Worm (Caenorhabditis elegans) whole organism, young adult: ENCODE results near the gene R02F11.1.

Source experiments
- ccch-3 ChIP-seq: fragments of 200-800 bp; sonication (Bioruptor generic); optimal IDR thresholded peaks from 2 replicates; lab custom pipeline; 2018; ENCODE audit warnings: mild to moderate bottlenecking, missing genetic modification characterization, missing compliant biosample characterization
- repo-1 ChIP-seq: sonication (generic microtip); optimal IDR thresholded peaks from 2 replicates; lab custom pipeline; 2017; ENCODE audit warnings: mild to moderate bottlenecking, missing genetic modification characterization, missing compliant biosample characterization
- rpc-1 ChIP-seq, 2 experiments: fragments of 150-350 bp in 1 of 2; sonication (generic microtip) in 1 of 2; optimal IDR thresholded peaks; 2 replicates each; lab custom pipeline; 2014 to 2018; ENCODE audit warnings: missing biosample characterization in 1 of 2, missing genetic modification characterization in 1 of 2, missing genetic modification reagents in 1 of 2, missing genotype in 1 of 2
- snpc-4 ChIP-seq, 5 experiments: fragments of 150-350 bp in 1 of 5; sonication (generic microtip) in 4 of 5; optimal IDR thresholded peaks; 2 replicates each; lab custom pipeline; 2014 to 2018; ENCODE audit warnings: missing genetic modification characterization in 5 of 5, missing biosample characterization in 3 of 5, antibody characterized with exemption in 2 of 5, mild to moderate bottlenecking in 2 of 5, missing compliant biosample characterization in 2 of 5, missing genotype in 2 of 5, moderate library complexity in 2 of 5, missing genetic modification reagents in 1 of 5

DNA sequence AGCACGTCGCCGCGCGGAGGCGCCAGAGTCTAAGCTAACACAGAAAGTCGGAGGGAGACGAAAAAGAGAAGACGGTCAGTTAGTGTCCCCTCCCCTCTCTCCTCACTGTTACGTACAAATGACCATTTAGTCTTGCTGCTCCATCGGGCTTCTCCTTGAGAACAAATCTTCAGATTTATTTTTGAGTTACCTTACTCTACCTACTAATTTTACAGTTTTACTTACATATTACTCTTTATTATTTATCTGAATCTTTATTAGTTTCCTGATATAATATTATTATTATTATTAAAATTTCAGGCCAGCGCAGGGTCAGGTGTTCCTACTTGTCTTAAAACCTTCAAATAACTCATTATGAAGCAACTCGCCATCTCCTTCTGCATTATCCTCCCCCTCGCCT lies at the start of gene R02F11.1:
- no peak for TF ChIP-seq repo-1 (tag; lab: Kevin White, UChicago)
- no peak for TF ChIP-seq snpc-4 (GFP tag; optimal IDR thresholded peaks at IDR 0.05; lab: Kevin White, UChicago)
- no peak for TF ChIP-seq snpc-4 (tag; optimal IDR thresholded peaks at IDR 0.05; lab: Kevin White, UChicago)
- no peak for TF ChIP-seq ccch-3
- TF ChIP-seq rpc-1 (optimal IDR thresholded peaks at IDR 0.05; lab: Kevin White, UChicago), result no peak
- no peak for TF ChIP-seq rpc-1 (tag; optimal IDR thresholded peaks at IDR 0.05; lab: Kevin White, UChicago)
